Fruit fly (Drosophila melanogaster) whole organism, adult: ENCODE data around the gene CG34432.

ENCODE experiments used
- CG11617 ChIP-seq: fragments of 200-800 bp; sonication (Bioruptor generic); optimal IDR thresholded peaks from 2 replicates; lab custom pipeline; 2017; ENCODE audit warnings: mild to moderate bottlenecking, missing biosample characterization, missing genetic modification reagents, missing genetic modification characterization
- CG12768 ChIP-seq: fragments of 200-800 bp; sonication (Bioruptor generic); optimal IDR thresholded peaks from 2 replicates; lab custom pipeline; 2017; ENCODE audit warnings: missing biosample characterization, missing genetic modification characterization, mild to moderate bottlenecking, moderate library complexity, missing genetic modification reagents
- CG1620 ChIP-seq: fragments of 200-800 bp; sonication (Bioruptor generic); optimal IDR thresholded peaks from 2 replicates; lab custom pipeline; 2016; ENCODE audit warnings: missing biosample characterization, missing genetic modification characterization
- CG33017 ChIP-seq: fragments of 200-800 bp; sonication (Bioruptor generic); optimal IDR thresholded peaks from 2 replicates; lab custom pipeline; 2018; ENCODE audit warnings: missing biosample characterization, mild to moderate bottlenecking, missing genetic modification characterization, moderate library complexity
- CG5204 ChIP-seq: fragments of 200-800 bp; sonication (Bioruptor generic); optimal IDR thresholded peaks from 2 replicates; lab custom pipeline; 2016; ENCODE audit warnings: missing biosample characterization, missing genetic modification characterization
- CG7045 ChIP-seq: fragments of 200-800 bp; sonication (Bioruptor generic); optimal IDR thresholded peaks from 2 replicates; lab custom pipeline; 2017; ENCODE audit warnings: missing biosample characterization, mild to moderate bottlenecking, missing genetic modification characterization
- CG7101 ChIP-seq: fragments of 200-800 bp; sonication (Bioruptor generic); optimal IDR thresholded peaks from 2 replicates; lab custom pipeline; 2018; ENCODE audit warnings: missing biosample characterization, mild to moderate bottlenecking, missing genetic modification characterization, moderate library complexity
- Clk ChIP-seq: fragments of 200-800 bp; sonication (Bioruptor generic); optimal IDR thresholded peaks from 2 replicates; lab custom pipeline; 2017; ENCODE audit warnings: missing biosample characterization, missing genetic modification characterization
- Hr96 ChIP-seq: fragments of 200-800 bp; sonication (Bioruptor generic); optimal IDR thresholded peaks from 2 replicates; lab custom pipeline; 2016; ENCODE audit warnings: missing biosample characterization, missing genetic modification characterization
- bab1 ChIP-seq: fragments of 200-800 bp; sonication (Bioruptor generic); optimal IDR thresholded peaks from 3 replicates; lab custom pipeline; 2019; ENCODE audit warnings: missing biosample characterization, mild to moderate bottlenecking, missing genetic modification characterization, moderate library complexity
- cnc ChIP-seq, 2 experiments: fragments of >200 bp; optimal IDR thresholded peaks; 2 replicates each; lab custom pipeline; 2017
- pad ChIP-seq: fragments of 200-800 bp; sonication (Bioruptor generic); optimal IDR thresholded peaks from 3 replicates; lab custom pipeline; 2017; ENCODE audit warnings: missing biosample characterization, missing genetic modification characterization, mild to moderate bottlenecking, moderate library complexity, missing genetic modification reagents
- tj ChIP-seq: fragments of 200-800 bp; sonication (Bioruptor generic); optimal IDR thresholded peaks from 3 replicates; lab custom pipeline; 2017; ENCODE audit warnings: missing biosample characterization, mild to moderate bottlenecking, missing genetic modification characterization, moderate library complexity

CG34432 gene

dm6 chr3R:30697038-30697437 is 48.1 kb downstream of the CG34432 start, which contains the start of gene Pka-C2:
TSS of gene Pka-C2 (minus strand) at chr3R:30697138.
- TF ChIP-seq CG7101 (tag; lab: Kevin White, UChicago) (no peak), Clk (GFP tag; lab: Kevin White, UChicago) (no peak), bab1 (no peak), CG5204 (GFP tag; lab: Kevin White, UChicago) (no peak), tj (GFP tag; lab: Kevin White, UChicago) (no peak), cnc (optimal IDR thresholded peaks at IDR 0.05; lab: Kevin White, UChicago) (no peak), CG1620 (GFP tag; lab: Kevin White, UChicago) (no peak), CG7045 (GFP tag; lab: Kevin White, UChicago) (no peak), pad (no peak)

- TF ChIP-seq CG12768 (GFP tag; lab: Kevin White, UChicago) (no peak), pad (no peak), bab1 (no peak), Hr96 (GFP tag; lab: Kevin White, UChicago) (no peak), CG11617 (no peak), CG5204 (GFP tag; lab: Kevin White, UChicago) (no peak), Clk (GFP tag; lab: Kevin White, UChicago) (no peak), CG33017 (tag; lab: Kevin White, UChicago) (no peak), tj (GFP tag; lab: Kevin White, UChicago) (no peak)
Observed at dm6 chr3R:30699165-30699564, 50.2 kb downstream of the CG34432 start.
